Worm (Caenorhabditis elegans) whole organism, L4 larva: Measurements from ENCODE around the gene hphd-1.
"Not testable (repeated sequence)": the region's sequence is repeated elsewhere in the genome, so short reads cannot be mapped to it uniquely, and the experiment has no call there.

Source experiments
- egl-27 ChIP-seq: sonication (generic microtip); optimal IDR thresholded peaks from 3 replicates; lab custom pipeline; 2017; ENCODE audit warnings: missing biosample characterization, missing genetic modification reagents, missing genetic modification characterization
- spr-3 ChIP-seq: fragments of 200-800 bp; sonication (Bioruptor generic); optimal IDR thresholded peaks from 2 replicates; lab custom pipeline; 2018; ENCODE audit warnings: mild to moderate bottlenecking, missing genetic modification characterization, missing compliant biosample characterization

ce11 chrII:13031649-13032191 is 35.3 kb upstream of the hphd-1 start, which contains the start of gene F18A11.2:
- not testable (repeated sequence) for TF ChIP-seq spr-3 (GFP tag; lab: Kevin White, UChicago); egl-27 (tag; lab: Kevin White, UChicago)
